Worm (Caenorhabditis elegans): ENCODE results near the gene noca-1.

Gene noca-1

ce11 chrV:13202127-13202610 is 49.5 kb downstream of the noca-1 start, which contains the start of the genes col-159 and col-160 (continued):
- no peak for TF ChIP-seq ceh-16 (tag; optimal IDR thresholded peaks at IDR 0.05)
- TF ChIP-seq nhr-77 (tag; optimal IDR thresholded peaks at IDR 0.05) = no peak
- TF ChIP-seq fos-1 (tag; optimal IDR thresholded peaks at IDR 0.05) = no peak
- TF ChIP-seq lin-13 (GFP tag; optimal IDR thresholded peaks at IDR 0.05) = no peak
- TF ChIP-seq nhr-6 (tag; optimal IDR thresholded peaks at IDR 0.05) = no peak
- TF ChIP-seq unc-62 (GFP tag; optimal IDR thresholded peaks at IDR 0.05) = no peak
- no peak for TF ChIP-seq unc-55 (GFP tag; optimal IDR thresholded peaks at IDR 0.05)
- TF ChIP-seq ama-1 (optimal IDR thresholded peaks at IDR 0.05) = no peak
- TF ChIP-seq F13H6.1 (tag; optimal IDR thresholded peaks at IDR 0.05) = no peak
- no peak for TF ChIP-seq lin-39 (tag; optimal IDR thresholded peaks at IDR 0.05)
- peak; percentile 74 for TF ChIP-seq sma-3 (GFP tag; optimal IDR thresholded peaks at IDR 0.05)
- TF ChIP-seq mbf-1 (tag; optimal IDR thresholded peaks at IDR 0.05) = no peak
- no peak for TF ChIP-seq alr-1 (tag; optimal IDR thresholded peaks at IDR 0.05)
- TF ChIP-seq lin-11 (tag; optimal IDR thresholded peaks at IDR 0.05) = no peak
- TF ChIP-seq blmp-1 (tag; optimal IDR thresholded peaks at IDR 0.05; ENCODE audit: insufficient read depth) = peak; percentile 83
- TF ChIP-seq nhr-129 (tag; optimal IDR thresholded peaks at IDR 0.05) = peak; percentile 77
- peak; percentile 21 for TF ChIP-seq Y55F3AM.14 (GFP tag; optimal IDR thresholded peaks at IDR 0.05)
- no peak for TF ChIP-seq nhr-11 (tag; optimal IDR thresholded peaks at IDR 0.05)
- no peak for TF ChIP-seq ztf-1 (GFP tag; conservative IDR thresholded peaks at IDR 0.05)
- no peak for TF ChIP-seq mab-5 (tag; optimal IDR thresholded peaks at IDR 0.05)
- TF ChIP-seq mdl-1 (tag; optimal IDR thresholded peaks at IDR 0.05) = no peak
- no peak for TF ChIP-seq snpc-4 (tag; optimal IDR thresholded peaks at IDR 0.05)
- peak; percentile 69 for TF ChIP-seq egl-27 (tag; optimal IDR thresholded peaks at IDR 0.05)

- no peak for TF ChIP-seq unc-55 (GFP tag; optimal IDR thresholded peaks at IDR 0.05)
Observed at ce11 chrV:13206514-13206913, 53.8 kb downstream of the noca-1 start.

- TF ChIP-seq nhr-11 (tag; optimal IDR thresholded peaks at IDR 0.05) (no peak), skn-1 (tag; optimal IDR thresholded peaks at IDR 0.05) (no peak)
Observed at ce11 chrV:13207426-13207825, 54.7 kb downstream of the noca-1 start, which contains the start of gene F57B1.5. TSS of gene F57B1.5 (plus strand) at chrV:13207726.

- TF ChIP-seq gmeb-1 (tag; optimal IDR thresholded peaks at IDR 0.05) = no peak
- no peak for TF ChIP-seq nhr-12 (tag; optimal IDR thresholded peaks at IDR 0.05)
- TF ChIP-seq nhr-11 (tag; optimal IDR thresholded peaks at IDR 0.05) = no peak
- no peak for TF ChIP-seq aly-2 (tag; optimal IDR thresholded peaks at IDR 0.05)
- no peak for TF ChIP-seq R02D3.7 (tag; optimal IDR thresholded peaks at IDR 0.05)
- TF ChIP-seq ceh-82 (tag; optimal IDR thresholded peaks at IDR 0.05) = no peak
- no peak for TF ChIP-seq sem-4 (tag; optimal IDR thresholded peaks at IDR 0.05)
- TF ChIP-seq skn-1 (tag; optimal IDR thresholded peaks at IDR 0.05) = no peak
Observed at ce11 chrV:13209567-13209966, 56.8 kb downstream of the noca-1 start, which contains the start of gene F57B1.6. TSS of gene F57B1.6 (plus strand) at chrV:13209645.

- TF ChIP-seq elt-3 (tag; optimal IDR thresholded peaks at IDR 0.05) (no peak), lin-39 (tag; optimal IDR thresholded peaks at IDR 0.05) (no peak), sma-9 (GFP tag; optimal IDR thresholded peaks at IDR 0.05) (peak; percentile 80), sma-9 (tag; optimal IDR thresholded peaks at IDR 0.05) (no peak), F13H6.1 (tag; optimal IDR thresholded peaks at IDR 0.05) (peak; percentile 70), ztf-4 (tag; optimal IDR thresholded peaks at IDR 0.05) (no peak), skn-1 (tag; optimal IDR thresholded peaks at IDR 0.05) (no peak), ztf-11 (tag; optimal IDR thresholded peaks at IDR 0.05) (no peak), fos-1 (tag; optimal IDR thresholded peaks at IDR 0.05) (peak; percentile 98), elt-1 (tag; optimal IDR thresholded peaks at IDR 0.05) (no peak), mbf-1 (tag; optimal IDR thresholded peaks at IDR 0.05) (no peak), crh-2 (tag; optimal IDR thresholded peaks at IDR 0.05) (peak; percentile 79), sem-4 (tag; optimal IDR thresholded peaks at IDR 0.05) (no peak), blmp-1 (tag; optimal IDR thresholded peaks at IDR 0.05; ENCODE audit: insufficient read depth) (no peak), Y55F3AM.14 (GFP tag; optimal IDR thresholded peaks at IDR 0.05) (no peak), ceh-16 (tag; optimal IDR thresholded peaks at IDR 0.05) (no peak), unc-55 (GFP tag; optimal IDR thresholded peaks at IDR 0.05) (no peak), mdl-1 (tag; optimal IDR thresholded peaks at IDR 0.05) (no peak)
Observed at ce11 chrV:13212584-13212983, 59.9 kb downstream of the noca-1 start.
